Worm (Caenorhabditis elegans) whole organism, L4 larva: ENCODE results near the gene jmjd-3.1.

Experiments used
- aly-2 ChIP-seq: sonication (generic microtip); optimal IDR thresholded peaks from 2 replicates; lab custom pipeline; 2018; ENCODE audit warnings: missing biosample characterization, missing genetic modification characterization
- ceh-32 ChIP-seq: sonication (generic microtip); optimal IDR thresholded peaks from 2 replicates; lab custom pipeline; 2016; ENCODE audit warnings: mild to moderate bottlenecking, missing genetic modification characterization, missing compliant biosample characterization; ENCODE audit not compliant: poor library complexity
- jun-1 ChIP-seq: fragments of 150-350 bp; optimal IDR thresholded peaks from 2 replicates; lab custom pipeline; 2014; ENCODE audit warnings: missing biosample characterization, missing genetic modification reagents, missing genetic modification characterization
- lim-7 ChIP-seq: fragments of 200-800 bp; sonication (Bioruptor generic); IDR thresholded peaks from 2 replicates; pipeline ENCODE4 v1.3.6; 2022; ENCODE audit warnings: missing genetic modification characterization, missing compliant biosample characterization
- mdt-29 ChIP-seq: fragments of 200-800 bp; sonication (Bioruptor generic); IDR thresholded peaks from 2 replicates; pipeline ENCODE4 v1.3.6; 2022; ENCODE audit warnings: missing genetic modification reagents, missing genetic modification characterization, missing compliant biosample characterization
- nhr-11 ChIP-seq: fragments of 150-350 bp; optimal IDR thresholded peaks from 2 replicates; lab custom pipeline; 2014; ENCODE audit warnings: missing biosample characterization, missing genetic modification characterization
- nhr-111 ChIP-seq: fragments of 200-800 bp; sonication (Bioruptor generic); optimal IDR thresholded peaks from 2 replicates; lab custom pipeline; 2018; ENCODE audit warnings: mild to moderate bottlenecking, missing genetic modification characterization, missing compliant biosample characterization
- nhr-28 ChIP-seq: fragments of 150-350 bp; optimal IDR thresholded peaks from 2 replicates; lab custom pipeline; 2014; ENCODE audit warnings: missing biosample characterization, missing genetic modification characterization
- nhr-76 ChIP-seq: fragments of 150-350 bp; optimal IDR thresholded peaks from 2 replicates; lab custom pipeline; 2014; ENCODE audit warnings: missing biosample characterization, missing genetic modification characterization
- pha-4 ChIP-seq, 2 experiments: fragments of 150-350 bp in 1 of 2; fragments of 200-800 bp in 1 of 2; sonication (Bioruptor generic) in 1 of 2; IDR thresholded peaks in 1 of 2; optimal IDR thresholded peaks in 1 of 2; 2 replicates each; pipeline versions ENCODE4 v1.3.6 to Lab custom; 2014 to 2022; ENCODE audit warnings: missing genetic modification characterization in 2 of 2, missing genetic modification reagents in 2 of 2, missing biosample characterization in 1 of 2, missing compliant biosample characterization in 1 of 2
- php-3 ChIP-seq: fragments of 200-800 bp; sonication (Bioruptor generic); IDR thresholded peaks from 2 replicates; pipeline ENCODE4 v1.3.6; 2022; ENCODE audit warnings: missing genetic modification reagents, missing genetic modification characterization, missing compliant biosample characterization
- spr-1 ChIP-seq: sonication (generic microtip); optimal IDR thresholded peaks from 2 replicates; lab custom pipeline; 2016; ENCODE audit warnings: mild to moderate bottlenecking, missing genetic modification characterization, missing compliant biosample characterization
- unc-39 ChIP-seq: sonication (generic microtip); optimal IDR thresholded peaks from 2 replicates; lab custom pipeline; 2017; ENCODE audit warnings: missing biosample characterization, missing genetic modification characterization

DNA sequence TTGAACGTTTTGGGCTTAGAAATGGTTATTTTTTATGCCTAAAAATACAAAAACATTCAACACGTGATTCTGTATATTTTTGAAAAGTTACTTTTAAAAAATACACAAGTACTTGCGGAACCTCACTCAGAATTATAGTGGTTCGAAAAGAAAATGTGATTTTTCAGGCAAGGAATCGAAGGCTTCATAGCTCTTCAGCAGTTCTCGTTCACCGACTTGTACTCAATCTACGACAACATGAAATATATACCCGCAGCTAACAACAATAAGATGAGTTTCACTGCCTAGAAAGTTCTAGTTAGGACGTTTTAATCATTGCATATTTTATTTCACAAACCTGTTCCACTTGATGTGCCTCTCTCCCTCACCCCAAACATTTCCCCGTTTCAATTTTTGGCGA lies 8.3 kb upstream of the jmjd-3.1 start:
- TF ChIP-seq spr-1 (tag; lab: Kevin White, UChicago) (no peak), aly-2 (tag; lab: Kevin White, UChicago) (no peak), nhr-11 (tag; lab: Kevin White, UChicago) (no peak), nhr-111 (GFP tag; lab: Kevin White, UChicago) (no peak), pha-4 (GFP tag; IDR thresholded peaks at IDR 0.05; lab: Robert Waterston, UW) (no peak), pha-4 (tag; optimal IDR thresholded peaks at IDR 0.05; lab: Kevin White, UChicago) (no peak), nhr-28 (tag; lab: Kevin White, UChicago) (no peak), nhr-76 (tag; lab: Kevin White, UChicago) (no peak), jun-1 (no peak), mdt-29 (GFP tag; lab: Robert Waterston, UW) (no peak), php-3 (GFP tag; lab: Robert Waterston, UW) (no peak), ceh-32 (tag; lab: Kevin White, UChicago) (no peak), unc-39 (tag; lab: Kevin White, UChicago) (no peak), lim-7 (GFP tag; lab: Robert Waterston, UW) (no peak)
